Worm (Caenorhabditis elegans) whole organism, L2 larva: ENCODE results near the gene sdz-28.
"Not testable (repeated sequence)": the region's sequence is repeated elsewhere in the genome, so short reads cannot be mapped to it uniquely, and the experiment has no call there.

ENCODE experiments used
- C34F6.9 ChIP-seq: fragments of 150-350 bp; optimal IDR thresholded peaks from 2 replicates; lab custom pipeline; 2014; ENCODE audit warnings: missing biosample characterization, missing genetic modification characterization
- R02D3.7 ChIP-seq: fragments of 150-350 bp; optimal IDR thresholded peaks from 2 replicates; lab custom pipeline; 2014; ENCODE audit warnings: missing biosample characterization, missing genetic modification characterization
- Y55F3AM.14 ChIP-seq: fragments of 200-800 bp; sonication (Bioruptor generic); optimal IDR thresholded peaks from 2 replicates; lab custom pipeline; 2018; ENCODE audit warnings: mild to moderate bottlenecking, missing genetic modification characterization, missing compliant biosample characterization
- ZK546.5 ChIP-seq: sonication (generic microtip); optimal IDR thresholded peaks from 2 replicates; lab custom pipeline; 2017; ENCODE audit warnings: missing biosample characterization, missing genetic modification characterization
- alr-1 ChIP-seq: fragments of 150-350 bp; optimal IDR thresholded peaks from 2 replicates; lab custom pipeline; 2014; ENCODE audit warnings: missing biosample characterization, missing genetic modification characterization
- aly-2 ChIP-seq: fragments of 150-350 bp; optimal IDR thresholded peaks from 2 replicates; lab custom pipeline; 2014; ENCODE audit warnings: missing biosample characterization, missing genetic modification characterization
- blmp-1 ChIP-seq: sonication (generic microtip); optimal IDR thresholded peaks from 2 replicates; lab custom pipeline; 2017; ENCODE audit warnings: missing genetic modification characterization, mild to moderate bottlenecking, missing compliant biosample characterization, antibody characterized with exemption, moderate library complexity; ENCODE audit not compliant: insufficient read depth
- ceh-16 ChIP-seq: fragments of 150-350 bp; optimal IDR thresholded peaks from 2 replicates; lab custom pipeline; 2014; ENCODE audit warnings: missing biosample characterization, missing genetic modification characterization
- ceh-82 ChIP-seq: fragments of 150-350 bp; optimal IDR thresholded peaks from 2 replicates; lab custom pipeline; 2014; ENCODE audit warnings: missing biosample characterization, missing genetic modification characterization
- crh-2 ChIP-seq: sonication (generic microtip); optimal IDR thresholded peaks from 2 replicates; lab custom pipeline; 2017; ENCODE audit warnings: missing biosample characterization, missing genetic modification characterization
- dmd-4 ChIP-seq: sonication (generic microtip); optimal IDR thresholded peaks from 2 replicates; lab custom pipeline; 2017; ENCODE audit warnings: missing biosample characterization, missing genetic modification characterization
- egl-27 ChIP-seq: sonication (generic microtip); optimal IDR thresholded peaks from 3 replicates; lab custom pipeline; 2017; ENCODE audit warnings: missing biosample characterization, missing genetic modification reagents, missing genetic modification characterization
- elt-1 ChIP-seq: fragments of 150-350 bp; optimal IDR thresholded peaks from 2 replicates; lab custom pipeline; 2014; ENCODE audit warnings: missing biosample characterization, missing genetic modification characterization
- elt-3 ChIP-seq: sonication (generic microtip); optimal IDR thresholded peaks from 2 replicates; lab custom pipeline; 2017; ENCODE audit warnings: missing biosample characterization, missing genetic modification characterization
- fos-1 ChIP-seq: fragments of 150-350 bp; optimal IDR thresholded peaks from 2 replicates; lab custom pipeline; 2014; ENCODE audit warnings: missing biosample characterization, missing genetic modification characterization
- gmeb-1 ChIP-seq: fragments of 150-350 bp; optimal IDR thresholded peaks from 2 replicates; lab custom pipeline; 2014; ENCODE audit warnings: missing biosample characterization, missing genetic modification characterization
- lin-11 ChIP-seq: fragments of 150-350 bp; sonication (generic microtip); optimal IDR thresholded peaks from 2 replicates; lab custom pipeline; 2014; ENCODE audit warnings: missing biosample characterization, missing genetic modification characterization, inconsistent platforms, mixed read lengths
- lin-39 ChIP-seq: fragments of 150-350 bp; optimal IDR thresholded peaks from 2 replicates; lab custom pipeline; 2014; ENCODE audit warnings: missing biosample characterization, missing genetic modification reagents, missing genetic modification characterization
- lsy-2 ChIP-seq, 2 experiments: fragments of 150-350 bp in 1 of 2; sonication (generic microtip) in 1 of 2; optimal IDR thresholded peaks; 2 replicates each; lab custom pipeline; 2014 to 2017; ENCODE audit warnings: missing biosample characterization in 2 of 2, missing genetic modification characterization in 2 of 2
- mab-5 ChIP-seq: fragments of 150-350 bp; optimal IDR thresholded peaks from 2 replicates; lab custom pipeline; 2014; ENCODE audit warnings: missing biosample characterization, missing genetic modification characterization
- mbf-1 ChIP-seq: sonication (generic microtip); optimal IDR thresholded peaks from 2 replicates; lab custom pipeline; 2017; ENCODE audit warnings: missing biosample characterization, missing genetic modification characterization
- nhr-10 ChIP-seq: sonication (generic microtip); optimal IDR thresholded peaks from 2 replicates; lab custom pipeline; 2017; ENCODE audit warnings: missing biosample characterization, missing genetic modification characterization
- nhr-12 ChIP-seq: fragments of 150-350 bp; optimal IDR thresholded peaks from 2 replicates; lab custom pipeline; 2014; ENCODE audit warnings: missing biosample characterization, missing genetic modification characterization
- nhr-21 ChIP-seq: fragments of 150-350 bp; optimal IDR thresholded peaks from 2 replicates; lab custom pipeline; 2014; ENCODE audit warnings: missing biosample characterization, missing genetic modification characterization
- nhr-25 ChIP-seq: fragments of 150-350 bp; sonication (generic microtip); optimal IDR thresholded peaks from 3 replicates; lab custom pipeline; 2014; ENCODE audit warnings: missing biosample characterization, missing genetic modification characterization
- nhr-6 ChIP-seq: fragments of 150-350 bp; optimal IDR thresholded peaks from 2 replicates; lab custom pipeline; 2014; ENCODE audit warnings: missing biosample characterization, missing genetic modification characterization
- peb-1 ChIP-seq: fragments of 150-350 bp; optimal IDR thresholded peaks from 2 replicates; lab custom pipeline; 2014; ENCODE audit warnings: missing biosample characterization, missing genetic modification characterization
- skn-1 ChIP-seq: sonication (generic microtip); optimal IDR thresholded peaks from 2 replicates; lab custom pipeline; 2017; ENCODE audit warnings: missing biosample characterization, missing genetic modification characterization
- sma-9 ChIP-seq, 2 experiments: fragments of 150-350 bp in 1 of 2; sonication (generic microtip) in 1 of 2; optimal IDR thresholded peaks; 2 replicates each; lab custom pipeline; 2014 to 2016; ENCODE audit warnings: missing genetic modification characterization in 2 of 2, mild to moderate bottlenecking in 1 of 2, missing biosample characterization in 1 of 2, missing compliant biosample characterization in 1 of 2, missing genetic modification reagents in 1 of 2, moderate library complexity in 1 of 2
- unc-39 ChIP-seq: fragments of 150-350 bp; optimal IDR thresholded peaks from 2 replicates; lab custom pipeline; 2014; ENCODE audit warnings: missing biosample characterization, missing genetic modification characterization
- unc-55 ChIP-seq: fragments of 150-350 bp; sonication (generic microtip); optimal IDR thresholded peaks from 3 replicates; lab custom pipeline; 2014; ENCODE audit warnings: missing biosample characterization, missing genetic modification reagents, missing genetic modification characterization
- unc-62 ChIP-seq: fragments of 150-350 bp; optimal IDR thresholded peaks from 2 replicates; lab custom pipeline; 2014; ENCODE audit warnings: missing biosample characterization, missing genetic modification reagents, missing genetic modification characterization
- zag-1 ChIP-seq: fragments of 150-350 bp; optimal IDR thresholded peaks from 2 replicates; lab custom pipeline; 2014; ENCODE audit warnings: missing biosample characterization, missing genetic modification characterization
- ztf-1 ChIP-seq: fragments of 200-800 bp; sonication (Bioruptor generic); conservative IDR thresholded peaks from 2 replicates; pipeline ENCODE4 v1.3.6; 2022; ENCODE audit warnings: missing genetic modification characterization, missing compliant biosample characterization
- ztf-4 ChIP-seq: fragments of 150-350 bp; optimal IDR thresholded peaks from 2 replicates; lab custom pipeline; 2014; ENCODE audit warnings: missing biosample characterization, missing genetic modification characterization

Gene sdz-28

DNA sequence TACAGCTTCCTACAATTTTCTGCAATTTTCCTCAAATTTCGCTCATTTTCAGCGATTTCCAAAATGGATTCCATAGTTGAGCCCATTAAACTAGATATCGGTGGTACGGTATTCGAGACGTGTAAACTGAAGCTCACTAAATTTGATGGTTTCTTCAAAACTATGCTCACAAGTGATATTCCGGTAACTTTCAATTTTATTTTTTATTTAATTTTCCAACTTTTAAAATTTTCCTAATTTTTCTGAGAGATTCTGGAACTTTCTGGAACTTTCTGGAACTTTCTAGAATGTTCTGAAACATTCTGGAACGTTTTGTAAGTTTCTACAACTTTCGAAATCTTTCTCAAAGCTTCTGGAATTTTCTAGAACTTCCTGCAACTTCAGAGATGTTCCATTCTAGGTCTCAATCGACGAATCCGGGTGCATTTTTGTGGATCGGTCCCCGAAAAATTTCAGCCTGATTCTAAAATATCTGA, 16.1 kb downstream of the sdz-28 start, which contains the start of gene C40A11.2:
Gene C40A11.2 (plus strand): TSS at position 51 of the 476 bp plus-strand sequence.
- TF ChIP-seq ceh-82 (tag; lab: Kevin White, UChicago) (no peak), nhr-12 (tag; lab: Kevin White, UChicago) (no peak), mbf-1 (tag; lab: Kevin White, UChicago) (no peak), nhr-21 (tag; lab: Kevin White, UChicago) (no peak), ZK546.5 (no peak), mab-5 (tag; lab: Kevin White, UChicago) (no peak), ztf-4 (no peak), lin-11 (tag; lab: Kevin White, UChicago) (no peak), nhr-10 (tag; lab: Kevin White, UChicago) (no peak), C34F6.9 (tag; lab: Kevin White, UChicago) (no peak), aly-2 (tag; lab: Kevin White, UChicago) (no peak), egl-27 (no peak), gmeb-1 (tag; lab: Kevin White, UChicago) (no peak), unc-55 (no peak), dmd-4 (tag; lab: Kevin White, UChicago) (no peak)
- TF ChIP-seq, all 48 proteins: peak for 0

ce11 chrII:2150485-2150985, 19.7 kb downstream of the sdz-28 start, which contains the start of the genes C40A11.7 and C40A11.8:
TSS of gene C40A11.7 (minus strand) at chrII:2150585.
TSS of gene C40A11.8 (minus strand) at chrII:2150935.
- no peak for TF ChIP-seq lsy-2 (tag; optimal IDR thresholded peaks at IDR 0.05; lab: Kevin White, UChicago)
- no peak for TF ChIP-seq lin-11 (tag; lab: Kevin White, UChicago)
- TF ChIP-seq sma-9 (GFP tag; optimal IDR thresholded peaks at IDR 0.05; lab: Kevin White, UChicago): no peak
- TF ChIP-seq sma-9 (tag; optimal IDR thresholded peaks at IDR 0.05; lab: Kevin White, UChicago): no peak
- TF ChIP-seq elt-3 (tag; lab: Kevin White, UChicago): no peak
- no peak for TF ChIP-seq nhr-6 (tag; lab: Kevin White, UChicago)
- TF ChIP-seq nhr-21 (tag; lab: Kevin White, UChicago): no peak
- TF ChIP-seq dmd-4 (tag; lab: Kevin White, UChicago): no peak
- TF ChIP-seq Y55F3AM.14 (GFP tag; lab: Kevin White, UChicago): no peak
- TF ChIP-seq R02D3.7 (tag; lab: Kevin White, UChicago): no peak
- no peak for TF ChIP-seq crh-2 (tag; lab: Kevin White, UChicago)
- no peak for TF ChIP-seq skn-1
- no peak for TF ChIP-seq blmp-1 (tag; lab: Kevin White, UChicago)
- no peak for TF ChIP-seq lin-39 (tag; lab: Kevin White, UChicago)
- TF ChIP-seq nhr-25: no peak
- no peak for TF ChIP-seq mab-5 (tag; lab: Kevin White, UChicago)
- no peak for TF ChIP-seq elt-1 (tag; lab: Kevin White, UChicago)
- TF ChIP-seq unc-62: no peak
- TF ChIP-seq ztf-1 (GFP tag; lab: Robert Waterston, UW): no peak
- no peak for TF ChIP-seq alr-1 (tag; lab: Kevin White, UChicago)

ce11 chrII:2152455-2152854, 21.6 kb downstream of the sdz-28 start:
- TF ChIP-seq zag-1: no peak
- peak; percentile 64 for TF ChIP-seq fos-1 (tag; lab: Kevin White, UChicago)

DNA sequence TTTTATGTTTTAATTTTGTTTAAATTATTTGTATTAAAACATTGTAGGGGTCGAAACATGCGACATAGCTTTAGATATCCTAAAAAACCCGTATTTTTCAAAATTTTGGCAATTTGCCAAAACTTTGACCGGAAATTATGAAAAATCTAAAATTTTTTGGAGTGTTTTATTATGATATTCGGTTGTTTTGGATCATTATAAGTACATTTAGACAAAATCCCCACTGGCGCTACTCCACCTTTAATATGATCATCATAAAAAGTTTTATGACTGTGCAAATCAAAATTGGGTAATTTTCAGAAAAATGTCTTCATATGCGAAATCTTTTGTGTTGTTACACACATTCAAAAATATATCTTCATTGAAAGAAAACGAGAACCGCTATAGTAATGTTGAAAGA, 22.8 kb downstream of the sdz-28 start, which contains the start of gene math-18:
Gene math-18 (plus strand): TSS at position 301 of the 400 bp plus-strand sequence.
- not testable (repeated sequence) for TF ChIP-seq mab-5, aly-2, peb-1 (tag; lab: Kevin White, UChicago)
- TF ChIP-seq, all 48 proteins: peak for 0; not testable (repeated sequence) for 48

- not testable (repeated sequence) for TF ChIP-seq nhr-12 (tag; lab: Kevin White, UChicago); ceh-16; unc-39 (tag; lab: Kevin White, UChicago)
Observed at ce11 chrII:2163370-2163882, 32.6 kb downstream of the sdz-28 start, which contains the start of gene C33C12.11. TSS of gene C33C12.11 (minus strand) at chrII:2163832.
